Worm (Caenorhabditis elegans) whole organism, L1 larva: ENCODE measurements around the gene C05D12.3.

Experiments used
- C34B4.2 ChIP-seq: sonication (generic microtip); optimal IDR thresholded peaks from 2 replicates; lab custom pipeline; 2017; ENCODE audit warnings: mild to moderate bottlenecking, missing genetic modification characterization, missing compliant biosample characterization
- F16B12.6 ChIP-seq: fragments of 150-350 bp; optimal IDR thresholded peaks from 2 replicates; lab custom pipeline; 2014; ENCODE audit warnings: missing biosample characterization, missing genetic modification characterization
- alr-1 ChIP-seq: fragments of 200-800 bp; sonication (Bioruptor generic); optimal IDR thresholded peaks from 2 replicates; lab custom pipeline; 2018; ENCODE audit warnings: borderline replicate concordance, mild to moderate bottlenecking, missing genetic modification characterization, missing compliant biosample characterization
- ama-1 ChIP-seq: fragments of 150-350 bp; optimal IDR thresholded peaks from 2 replicates; lab custom pipeline; 2014
- blmp-1 ChIP-seq: fragments of 150-350 bp; optimal IDR thresholded peaks from 2 replicates; lab custom pipeline; 2014; ENCODE audit warnings: missing biosample characterization, missing genetic modification characterization
- ceh-63 ChIP-seq: fragments of 200-800 bp; sonication (Bioruptor generic); optimal IDR thresholded peaks from 2 replicates; lab custom pipeline; 2018; ENCODE audit warnings: mild to moderate bottlenecking, missing genetic modification characterization, missing compliant biosample characterization
- dpl-1 ChIP-seq, 3 experiments: fragments of 150-350 bp in 2 of 3; sonication (generic microtip) in 1 of 3; optimal IDR thresholded peaks; 2 replicates each; lab custom pipeline; 2014 to 2017; ENCODE audit warnings: missing biosample characterization in 3 of 3, missing genetic modification characterization in 3 of 3, missing genetic modification reagents in 3 of 3
- dsc-1 ChIP-seq: sonication (generic microtip); optimal IDR thresholded peaks from 2 replicates; lab custom pipeline; 2016; ENCODE audit warnings: mild to moderate bottlenecking, missing genetic modification characterization, missing compliant biosample characterization
- efl-1 ChIP-seq, 4 experiments: fragments of 150-350 bp; optimal IDR thresholded peaks in 3 of 4; peaks in 1 of 4; 1 replicate in 1 of 4; 2 replicates in 3 of 4; lab custom pipeline; 2014; ENCODE audit warnings: missing biosample characterization in 2 of 4, missing genetic modification characterization in 2 of 4, missing genetic modification reagents in 2 of 4
- efl-3 ChIP-seq: fragments of 200-800 bp; sonication (Bioruptor generic); optimal IDR thresholded peaks from 2 replicates; lab custom pipeline; 2018; ENCODE audit warnings: mild to moderate bottlenecking, missing genetic modification characterization, missing compliant biosample characterization
- ets-5 ChIP-seq: fragments of 200-800 bp; sonication (Bioruptor generic); IDR thresholded peaks from 2 replicates; pipeline ENCODE4 v1.3.6; 2022; ENCODE audit warnings: missing genetic modification characterization, missing compliant biosample characterization
- fkh-4 ChIP-seq: sonication (generic microtip); optimal IDR thresholded peaks from 2 replicates; lab custom pipeline; 2016; ENCODE audit warnings: missing compliant biosample characterization, missing genetic modification characterization, borderline replicate concordance
- fos-1 ChIP-seq: fragments of 150-350 bp; optimal IDR thresholded peaks from 2 replicates; lab custom pipeline; 2014; ENCODE audit warnings: missing biosample characterization, missing genetic modification characterization
- grh-1 ChIP-seq: fragments of 200-800 bp; sonication (Bioruptor generic); IDR thresholded peaks from 2 replicates; pipeline ENCODE4 v1.3.6; 2022; ENCODE audit warnings: missing genetic modification reagents, missing genetic modification characterization, missing compliant biosample characterization
- hlh-4 ChIP-seq: sonication (generic microtip); optimal IDR thresholded peaks from 2 replicates; lab custom pipeline; 2016; ENCODE audit warnings: mild to moderate bottlenecking, missing genetic modification characterization, missing compliant biosample characterization
- irx-1 ChIP-seq: sonication (generic microtip); optimal IDR thresholded peaks from 2 replicates; lab custom pipeline; 2016; ENCODE audit warnings: missing genetic modification characterization, missing compliant biosample characterization
- isw-1 ChIP-seq: fragments of 200-800 bp; sonication (Bioruptor generic); IDR thresholded peaks from 2 replicates; pipeline ENCODE4 v1.3.6; 2022; ENCODE audit warnings: missing genetic modification characterization, missing compliant biosample characterization
- lin-13 ChIP-seq: fragments of 150-350 bp; optimal IDR thresholded peaks from 2 replicates; lab custom pipeline; 2014; ENCODE audit warnings: missing biosample characterization, missing genetic modification reagents, missing genetic modification characterization
- lin-14 ChIP-seq: fragments of 200-800 bp; sonication (Bioruptor generic); optimal IDR thresholded peaks from 2 replicates; lab custom pipeline; 2018; ENCODE audit warnings: mild to moderate bottlenecking, missing genetic modification characterization, moderate library complexity, missing compliant biosample characterization
- lin-15B ChIP-seq: fragments of 150-350 bp; sonication (generic microtip); optimal IDR thresholded peaks from 3 replicates; lab custom pipeline; 2014; ENCODE audit warnings: missing biosample characterization, missing genetic modification characterization
- lin-35 ChIP-seq, 2 experiments: fragments of 150-350 bp; optimal IDR thresholded peaks; 2 replicates each; lab custom pipeline; 2014; ENCODE audit warnings: missing biosample characterization in 2 of 2, missing genetic modification characterization in 2 of 2, missing genetic modification reagents in 2 of 2
- lir-3 ChIP-seq: sonication (generic microtip); optimal IDR thresholded peaks from 2 replicates; lab custom pipeline; 2016; ENCODE audit warnings: mild to moderate bottlenecking, missing genetic modification characterization, moderate library complexity, missing compliant biosample characterization; ENCODE audit not compliant: poor library complexity
- mab-9 ChIP-seq: fragments of 200-800 bp; sonication (Bioruptor generic); IDR thresholded peaks from 2 replicates; pipeline ENCODE4 v1.3.6; 2022; ENCODE audit warnings: missing genetic modification reagents, missing genetic modification characterization, missing compliant biosample characterization
- mdl-1 ChIP-seq, 2 experiments: fragments of 150-350 bp; optimal IDR thresholded peaks; 2 replicates each; lab custom pipeline; 2014 to 2017; ENCODE audit warnings: missing biosample characterization in 2 of 2, missing genetic modification characterization in 2 of 2, inconsistent platforms in 1 of 2
- mef-2 ChIP-seq: fragments of 150-350 bp; optimal IDR thresholded peaks from 2 replicates; lab custom pipeline; 2014; ENCODE audit warnings: missing biosample characterization, missing genetic modification characterization
- mep-1 ChIP-seq: fragments of 150-350 bp; optimal IDR thresholded peaks from 2 replicates; lab custom pipeline; 2014; ENCODE audit warnings: missing biosample characterization, missing genetic modification characterization
- nhr-11 ChIP-seq: fragments of 150-350 bp; optimal IDR thresholded peaks from 2 replicates; lab custom pipeline; 2014; ENCODE audit warnings: missing biosample characterization, missing genetic modification characterization
- nhr-12 ChIP-seq: sonication (generic microtip); optimal IDR thresholded peaks from 2 replicates; lab custom pipeline; 2017; ENCODE audit warnings: missing biosample characterization, missing genetic modification characterization
- nhr-237 ChIP-seq: fragments of 150-350 bp; optimal IDR thresholded peaks from 2 replicates; lab custom pipeline; 2014; ENCODE audit warnings: missing biosample characterization, missing genetic modification characterization
- nhr-47 ChIP-seq: sonication (generic microtip); optimal IDR thresholded peaks from 2 replicates; lab custom pipeline; 2016; ENCODE audit warnings: mild to moderate bottlenecking, missing genetic modification characterization, moderate library complexity, missing compliant biosample characterization
- nhr-76 ChIP-seq: sonication (generic microtip); optimal IDR thresholded peaks from 2 replicates; lab custom pipeline; 2017; ENCODE audit warnings: missing biosample characterization, missing genetic modification characterization
- nhr-77 ChIP-seq: fragments of 150-350 bp; optimal IDR thresholded peaks from 2 replicates; lab custom pipeline; 2014; ENCODE audit warnings: missing biosample characterization, missing genetic modification characterization
- nhr-84 ChIP-seq: sonication (generic microtip); optimal IDR thresholded peaks from 2 replicates; lab custom pipeline; 2017; ENCODE audit warnings: missing biosample characterization, missing genetic modification characterization
- nhr-90 ChIP-seq: sonication (generic microtip); optimal IDR thresholded peaks from 2 replicates; lab custom pipeline; 2016; ENCODE audit warnings: mild to moderate bottlenecking, missing genetic modification characterization, missing compliant biosample characterization; ENCODE audit not compliant: poor library complexity
- pag-3 ChIP-seq: sonication (generic microtip); optimal IDR thresholded peaks from 2 replicates; lab custom pipeline; 2017; ENCODE audit warnings: missing genetic modification characterization, mild to moderate bottlenecking, missing compliant biosample characterization, antibody characterized with exemption, borderline replicate concordance; ENCODE audit not compliant: insufficient read depth
- pqm-1 ChIP-seq: sonication (generic microtip); optimal IDR thresholded peaks from 3 replicates; lab custom pipeline; 2017; ENCODE audit warnings: missing biosample characterization, missing genetic modification characterization
- skn-1 ChIP-seq: fragments of 150-350 bp; optimal IDR thresholded peaks from 2 replicates; lab custom pipeline; 2014; ENCODE audit warnings: missing biosample characterization, missing genetic modification characterization
- snpc-4 ChIP-seq: fragments of 150-350 bp; optimal IDR thresholded peaks from 2 replicates; lab custom pipeline; 2014; ENCODE audit warnings: missing biosample characterization, missing genetic modification characterization
- snu-23 ChIP-seq: sonication (generic microtip); optimal IDR thresholded peaks from 2 replicates; lab custom pipeline; 2016; ENCODE audit warnings: missing genetic modification characterization, missing compliant biosample characterization
- sptf-1 ChIP-seq: fragments of 150-350 bp; optimal IDR thresholded peaks from 2 replicates; lab custom pipeline; 2014; ENCODE audit warnings: missing biosample characterization, missing genetic modification characterization
- swsn-7 ChIP-seq: sonication (generic microtip); optimal IDR thresholded peaks from 2 replicates; lab custom pipeline; 2016; ENCODE audit warnings: missing genetic modification characterization, missing compliant biosample characterization
- tbx-2 ChIP-seq: sonication (generic microtip); optimal IDR thresholded peaks from 2 replicates; lab custom pipeline; 2016; ENCODE audit warnings: missing genetic modification characterization, missing compliant biosample characterization
- tlp-1 ChIP-seq: fragments of 150-350 bp; optimal IDR thresholded peaks from 2 replicates; lab custom pipeline; 2014; ENCODE audit warnings: missing biosample characterization, missing genetic modification characterization
- unc-130 ChIP-seq: fragments of 150-350 bp; optimal IDR thresholded peaks from 2 replicates; lab custom pipeline; 2017; ENCODE audit warnings: missing biosample characterization, missing genetic modification characterization, inconsistent platforms
- unc-30 ChIP-seq: sonication (generic microtip); optimal IDR thresholded peaks from 2 replicates; lab custom pipeline; 2017; ENCODE audit warnings: missing biosample characterization, missing genetic modification characterization
- unc-62 ChIP-seq: fragments of 150-350 bp; optimal IDR thresholded peaks from 2 replicates; lab custom pipeline; 2014; ENCODE audit warnings: missing biosample characterization, missing genetic modification reagents, missing genetic modification characterization
- unc-98 ChIP-seq: fragments of 200-800 bp; sonication (Bioruptor generic); IDR thresholded peaks from 2 replicates; pipeline ENCODE4 v1.3.6; 2022; ENCODE audit warnings: missing genetic modification characterization, missing compliant biosample characterization
- vab-15 ChIP-seq: sonication (generic microtip); optimal IDR thresholded peaks from 2 replicates; lab custom pipeline; 2017; ENCODE audit warnings: missing genotype, mild to moderate bottlenecking, missing genetic modification characterization, missing compliant biosample characterization
- zag-1 ChIP-seq: fragments of 150-350 bp; optimal IDR thresholded peaks from 2 replicates; lab custom pipeline; 2014; ENCODE audit warnings: missing biosample characterization, missing genetic modification characterization
- zip-4 ChIP-seq: fragments of 200-800 bp; sonication (Bioruptor generic); optimal IDR thresholded peaks from 2 replicates; lab custom pipeline; 2018; ENCODE audit warnings: mild to moderate bottlenecking, missing genetic modification characterization, moderate library complexity, missing compliant biosample characterization
- ztf-11 ChIP-seq, 2 experiments: sonication (generic microtip); optimal IDR thresholded peaks; 2 replicates each; lab custom pipeline; 2016 to 2017; ENCODE audit warnings: missing genetic modification characterization in 2 of 2, missing biosample characterization in 1 of 2, missing compliant biosample characterization in 1 of 2

C05D12.3 gene

ce11 chrII:11438417-11438816 is 13.4 kb downstream of the C05D12.3 start, which contains the start of gene vha-6:
Gene vha-6 (minus strand): TSS chrII:11438452.
- peak in 1 of 2 experiments; percentile 12 for TF ChIP-seq lin-35 (GFP tag; optimal IDR thresholded peaks at IDR 0.05; lab: Kevin White, UChicago)
- no peak for TF ChIP-seq zip-4 (GFP tag; lab: Kevin White, UChicago)
- no peak for TF ChIP-seq lin-13 (GFP tag; lab: Kevin White, UChicago)
- TF ChIP-seq, all 84 proteins: peak for 1

ce11 chrII:11440265-11440664 is 15.2 kb downstream of the C05D12.3 start, which contains the start of gene VW02B12L.2:
Gene VW02B12L.2 (minus strand): TSS chrII:11440329.
- TF ChIP-seq nhr-77 (peak; percentile 23), nhr-11 (tag; lab: Kevin White, UChicago) (no peak), grh-1 (GFP tag; lab: Robert Waterston, UW) (no peak), blmp-1 (tag; lab: Kevin White, UChicago) (peak; percentile 71), nhr-90 (tag; lab: Kevin White, UChicago) (peak; percentile 34), skn-1 (tag; lab: Kevin White, UChicago) (peak; percentile 58), ztf-11 (tag; optimal IDR thresholded peaks at IDR 0.05; lab: Kevin White, UChicago) (no peak), unc-98 (GFP tag; lab: Robert Waterston, UW) (no peak), zag-1 (tag; lab: Kevin White, UChicago) (no peak), efl-3 (GFP tag; lab: Kevin White, UChicago) (no peak), nhr-12 (tag; lab: Kevin White, UChicago) (no peak), ama-1 (lab: Kevin White, UChicago) (no peak), F16B12.6 (tag; lab: Kevin White, UChicago) (no peak), nhr-237 (no peak), efl-1 (optimal IDR thresholded peaks at IDR 0.05; lab: Kevin White, UChicago) (peak; percentile 43 to 91), efl-1 (GFP tag; optimal IDR thresholded peaks at IDR 0.05 in 1 of 2; lab: Kevin White, UChicago) (peak; percentile 90 to 99), lin-14 (GFP tag; lab: Kevin White, UChicago) (peak; percentile 61), ceh-63 (GFP tag; lab: Kevin White, UChicago) (no peak), mep-1 (tag; lab: Kevin White, UChicago) (no peak), pag-3 (tag; lab: Kevin White, UChicago) (no peak), unc-130 (tag; lab: Kevin White, UChicago) (no peak), fos-1 (no peak), dsc-1 (peak; percentile 18), fkh-4 (tag; lab: Kevin White, UChicago) (no peak), C34B4.2 (tag; lab: Kevin White, UChicago) (no peak), irx-1 (tag; lab: Kevin White, UChicago) (no peak), lir-3 (tag; lab: Kevin White, UChicago) (no peak), snu-23 (peak; percentile 57), isw-1 (no peak), tbx-2 (tag; lab: Kevin White, UChicago) (no peak), snpc-4 (tag; lab: Kevin White, UChicago) (peak; percentile 7), dpl-1 (GFP tag; optimal IDR thresholded peaks at IDR 0.05; lab: Kevin White, UChicago) (peak; percentile 80 to 90 (median 89)), swsn-7 (tag; lab: Kevin White, UChicago) (peak; percentile 28), nhr-76 (tag; lab: Kevin White, UChicago) (no peak), hlh-4 (tag; lab: Kevin White, UChicago) (no peak), unc-30 (no peak), lin-15B (tag; lab: Kevin White, UChicago) (peak; percentile 45), nhr-84 (tag; lab: Kevin White, UChicago) (no peak), mab-9 (GFP tag; lab: Robert Waterston, UW) (no peak), lin-13 (GFP tag; lab: Kevin White, UChicago) (no peak), mef-2 (tag; lab: Kevin White, UChicago) (no peak), sptf-1 (tag; lab: Kevin White, UChicago) (no peak), alr-1 (tag; lab: Kevin White, UChicago) (no peak), tlp-1 (tag; lab: Kevin White, UChicago) (no peak), zip-4 (GFP tag; lab: Kevin White, UChicago) (no peak), vab-15 (tag; lab: Kevin White, UChicago) (peak; percentile 74), pqm-1 (tag; lab: Kevin White, UChicago) (no peak), mdl-1 (tag; optimal IDR thresholded peaks at IDR 0.05; lab: Kevin White, UChicago) (no peak), unc-62 (GFP tag; lab: Kevin White, UChicago) (no peak), ets-5 (GFP tag; lab: Robert Waterston, UW) (no peak), nhr-47 (tag; lab: Kevin White, UChicago) (no peak)
